Fruit fly (Drosophila melanogaster): ENCODE results near the gene CG14259.

Gene CG14259

DNA sequence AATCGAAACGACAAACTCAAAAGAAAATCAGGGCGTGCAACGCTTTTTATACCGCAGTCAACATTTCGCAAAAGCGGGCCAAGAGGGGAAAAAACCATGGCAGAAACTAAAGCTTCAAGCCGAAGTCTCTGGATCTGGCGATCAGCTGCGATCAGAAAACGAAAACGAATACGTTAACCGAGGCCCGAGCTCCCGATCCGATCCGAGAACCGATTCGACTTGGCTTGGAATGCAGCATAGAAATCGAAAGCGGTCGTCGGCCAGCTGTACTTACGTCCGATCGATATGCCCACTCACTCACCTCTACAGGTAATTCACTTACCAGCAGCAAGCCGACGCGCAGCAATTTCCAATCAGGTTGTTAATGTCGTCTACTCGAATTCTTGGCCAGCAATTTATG is 3.2 kb upstream of the CG14259 start, which contains the start of gene Cpr97Eb:
TSS of gene Cpr97Eb (minus strand) at position 25 of the 400 bp plus-strand sequence.
- TF ChIP-seq noc (tag; optimal IDR thresholded peaks at IDR 0.05): no peak

DNA sequence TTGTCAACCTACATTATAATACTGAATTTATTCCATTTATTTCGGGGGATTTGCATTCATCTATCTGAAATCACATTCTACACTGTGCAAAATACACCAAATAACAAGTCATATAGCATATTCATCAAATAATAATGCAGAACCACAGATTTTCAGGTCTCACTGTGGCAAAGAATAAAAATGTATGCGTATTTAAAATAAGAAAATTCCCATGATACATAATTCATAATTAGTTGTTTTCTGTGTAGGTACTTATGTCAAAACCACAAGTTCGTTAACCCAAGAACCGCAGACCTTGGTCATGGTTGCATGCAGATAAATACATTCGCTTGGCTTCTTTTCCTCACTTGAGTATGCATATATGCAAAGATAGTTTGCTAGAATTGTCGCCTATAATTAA is 2.1 kb upstream of the CG14259 start:
- no peak for TF ChIP-seq noc (tag; optimal IDR thresholded peaks at IDR 0.05)

DNA sequence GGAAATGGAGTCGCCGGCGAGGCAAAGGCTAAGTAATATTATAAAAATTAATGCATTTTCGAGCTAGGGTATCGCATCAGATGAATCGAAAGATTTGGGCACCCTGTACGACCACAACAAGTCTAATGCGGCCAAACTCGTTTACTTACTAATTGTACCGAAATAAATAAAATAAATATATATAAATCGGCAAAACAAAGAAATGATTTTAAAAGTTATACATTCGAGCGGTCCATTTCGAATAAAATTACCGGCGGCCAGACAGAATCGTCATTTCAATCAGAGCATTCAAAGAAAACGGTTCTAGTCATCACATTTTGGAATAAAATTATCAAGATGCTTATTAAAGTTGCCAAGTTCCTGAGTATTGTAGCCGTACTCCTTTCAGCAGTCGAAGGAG is 1.5 kb upstream of the CG14259 start, which contains the start of gene CG14258:
TSS of gene CG14258 (plus strand) at position 301 of the 400 bp plus-strand sequence.
- no peak for TF ChIP-seq noc (tag; optimal IDR thresholded peaks at IDR 0.05)

DNA sequence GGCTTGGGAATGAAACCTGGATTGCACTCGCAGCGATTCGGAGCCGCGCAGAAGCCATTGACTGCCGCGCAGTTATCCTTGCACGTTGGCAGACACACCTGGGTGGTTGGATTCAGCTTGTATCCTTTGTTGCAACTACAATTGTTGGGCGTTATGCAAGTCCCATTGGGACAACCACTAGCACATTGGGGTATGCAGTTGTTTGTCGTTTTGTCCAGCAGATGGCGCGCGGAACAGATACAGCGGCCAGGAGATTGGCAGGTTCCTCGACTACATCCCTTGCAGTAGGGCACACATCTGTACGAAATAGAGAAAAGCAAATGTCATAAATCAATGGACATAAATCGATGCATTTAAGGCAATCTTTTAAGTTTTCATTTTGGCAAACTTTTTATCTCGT is 4.3 kb downstream of the CG14259 start:
- no peak for TF ChIP-seq noc (tag; optimal IDR thresholded peaks at IDR 0.05)

DNA sequence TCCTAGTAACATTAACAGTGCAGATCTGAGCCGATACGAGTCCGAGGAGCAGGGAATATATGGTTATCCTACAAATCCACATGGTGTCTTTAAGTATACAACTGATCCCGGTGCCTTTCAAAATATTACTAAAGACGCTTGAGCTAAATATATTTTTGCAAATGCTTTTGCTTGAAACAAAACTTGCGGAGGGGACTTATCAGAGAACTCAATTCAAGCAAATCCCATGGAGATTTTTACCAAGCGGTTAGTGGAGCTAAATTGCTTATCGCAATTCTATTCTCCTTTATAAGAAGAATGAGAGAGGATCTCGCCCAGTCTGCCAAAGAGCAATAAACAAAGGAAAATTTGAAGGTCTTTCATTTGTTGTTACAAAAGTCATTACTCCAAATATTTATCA is 5.2 kb downstream of the CG14259 start, which contains the start of gene eater:
TSS of gene eater (minus strand) at position 101 of the 400 bp plus-strand sequence.
- no peak for TF ChIP-seq noc (tag; optimal IDR thresholded peaks at IDR 0.05)

DNA sequence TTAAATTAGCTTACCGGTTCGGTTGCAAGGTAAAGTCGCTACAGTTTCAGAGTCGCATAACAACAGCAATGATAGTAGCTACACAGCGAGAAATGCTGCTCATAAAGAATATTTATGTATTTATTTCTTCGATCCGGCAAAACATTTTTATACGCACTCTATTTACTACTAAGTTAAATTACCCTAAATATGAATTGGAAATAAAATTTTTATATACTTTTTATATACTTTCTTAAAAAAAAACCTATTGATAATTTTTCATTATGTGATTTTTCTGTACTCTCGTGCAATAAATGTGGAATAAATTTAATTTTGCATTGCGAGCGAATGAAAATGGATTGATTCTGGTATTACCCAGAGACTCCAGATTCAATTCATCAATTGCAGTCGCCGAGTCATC is 6.6 kb downstream of the CG14259 start, which contains the start of gene Jhbp11:
TSS of gene Jhbp11 (plus strand) at position 301 of the 400 bp plus-strand sequence.
- no peak for TF ChIP-seq noc (tag; optimal IDR thresholded peaks at IDR 0.05)

DNA sequence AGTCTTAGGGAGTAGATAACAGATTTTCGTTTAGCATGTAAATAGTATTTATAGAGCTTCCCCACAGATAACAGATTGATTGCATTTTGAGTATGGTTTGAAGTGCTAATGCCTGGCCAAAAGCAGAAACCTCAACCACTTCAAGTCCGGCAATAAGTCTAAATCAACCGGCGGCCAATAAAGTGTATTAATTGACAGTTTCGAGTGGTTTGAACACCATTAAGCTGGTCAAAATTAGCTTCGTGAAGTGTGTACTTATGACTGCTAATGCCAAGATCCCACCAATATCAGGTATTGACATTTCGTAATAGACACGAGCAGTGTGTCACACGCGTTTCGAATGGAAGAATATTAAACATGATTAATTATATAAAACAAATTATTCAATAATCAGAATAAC is 11.1 kb downstream of the CG14259 start:
- TF ChIP-seq noc (tag; optimal IDR thresholded peaks at IDR 0.05): no peak

DNA sequence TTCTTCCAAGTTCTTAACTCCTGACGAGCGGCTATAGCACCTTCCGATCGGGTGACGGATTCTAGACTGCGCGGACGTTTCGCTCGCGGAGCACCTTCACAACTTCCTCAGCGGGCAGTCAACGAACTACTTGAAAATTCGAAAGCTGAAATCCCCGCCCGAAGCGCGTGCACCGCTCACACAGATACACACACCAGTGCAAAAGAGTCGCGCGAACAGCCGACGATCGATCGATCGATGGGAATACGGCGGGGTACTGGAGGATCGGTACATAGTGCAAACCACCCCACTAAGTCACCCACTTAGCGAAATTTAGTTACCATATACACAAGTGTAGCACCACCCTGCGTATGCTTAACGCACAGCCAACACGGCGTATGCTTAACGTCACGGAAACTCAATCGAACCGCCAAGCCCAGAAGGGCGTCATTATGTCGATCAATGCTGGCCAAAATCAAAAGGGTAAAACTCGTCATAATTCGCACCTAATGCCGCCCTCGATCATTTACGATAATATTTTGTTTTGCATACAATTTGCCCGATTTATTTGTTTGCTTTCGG is 11.9 kb downstream of the CG14259 start, which contains the start of gene CAH9:
TSS of gene CAH9 (minus strand) at position 51 of the 561 bp plus-strand sequence.
- no peak for TF ChIP-seq noc (tag; optimal IDR thresholded peaks at IDR 0.05)

DNA sequence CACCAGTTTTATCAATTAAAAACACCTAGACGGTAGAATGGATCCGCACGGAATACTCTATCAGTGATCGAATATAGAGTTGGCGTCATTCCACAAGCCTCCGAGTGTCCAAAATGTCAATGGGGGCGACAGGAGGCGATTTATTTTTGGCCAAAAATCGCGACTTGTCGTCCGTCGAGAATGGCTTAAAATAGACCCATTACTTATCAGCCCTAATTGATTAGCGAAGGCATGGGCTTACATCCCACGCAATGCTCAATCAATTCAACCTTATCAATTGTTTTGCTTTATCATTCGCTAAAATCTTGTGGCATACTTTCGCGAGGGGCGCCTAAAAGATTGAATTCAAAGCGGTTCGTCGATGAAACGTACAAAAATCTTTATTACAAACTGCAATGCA is 13.8 kb downstream of the CG14259 start:
- TF ChIP-seq noc (tag; optimal IDR thresholded peaks at IDR 0.05): peak; percentile 67

DNA sequence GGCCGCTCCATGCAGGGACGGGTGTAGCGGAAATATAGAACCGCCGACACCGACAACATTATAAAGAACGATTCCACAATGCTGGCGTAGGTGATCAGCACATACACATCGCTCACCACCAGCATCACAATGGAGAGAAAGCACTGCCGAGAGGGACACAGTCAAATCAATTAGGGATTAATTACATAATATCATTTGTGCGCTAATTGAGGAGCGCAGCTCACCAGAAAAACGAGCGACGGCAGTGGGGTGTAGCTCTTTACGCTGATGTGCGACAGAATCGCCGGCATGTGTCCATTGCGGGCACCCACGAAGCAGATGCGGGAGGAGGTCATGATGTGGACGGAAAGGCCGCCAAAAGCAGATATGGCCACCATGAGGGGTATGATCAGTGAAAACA is 15.1 kb downstream of the CG14259 start:
- TF ChIP-seq noc (tag; optimal IDR thresholded peaks at IDR 0.05): no peak

DNA sequence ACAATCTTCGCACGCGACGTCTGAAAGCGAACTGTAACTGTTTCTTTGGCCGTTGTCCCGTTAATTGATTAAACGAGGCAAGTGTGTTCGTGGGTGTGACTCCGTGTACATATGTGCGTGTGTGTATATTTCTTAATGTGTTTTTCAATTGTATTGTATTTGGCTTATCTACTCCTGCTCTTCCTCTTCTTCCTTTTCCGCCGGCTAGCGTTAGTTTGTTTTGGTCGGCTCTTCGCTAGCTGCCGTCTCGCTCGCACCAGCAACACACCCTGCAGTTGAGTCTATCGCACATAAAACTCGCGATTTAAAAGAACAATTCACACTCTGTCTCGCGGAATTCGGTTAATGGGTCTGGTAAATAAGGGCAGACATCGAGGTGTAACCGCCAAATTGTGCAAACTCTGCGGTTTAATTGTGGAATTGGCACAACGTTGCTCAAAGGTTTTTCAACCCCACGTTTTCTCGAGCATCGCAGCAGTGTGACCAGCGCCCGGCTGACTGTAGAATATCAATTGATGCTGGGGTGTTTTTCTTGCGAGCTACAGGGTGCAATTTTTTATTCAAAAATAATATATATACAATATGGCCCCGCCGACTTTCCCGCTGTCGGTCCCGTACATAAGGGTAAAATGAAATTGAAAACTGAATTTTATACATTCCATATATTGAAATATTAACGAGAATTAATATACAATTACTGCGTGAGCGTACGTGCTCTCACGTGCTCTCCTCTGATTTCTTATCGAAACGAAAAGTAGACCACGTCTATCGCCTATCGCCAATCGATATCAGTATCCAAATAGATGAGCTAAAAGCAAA is 17.7 kb downstream of the CG14259 start, which contains the start of the genes gb and CG5815:
TSS of gene gb (minus strand) at position 487 of the 819 bp plus-strand sequence.
TSS of gene CG5815 (plus strand) at position 783 of the 819 bp plus-strand sequence.
- no peak for TF ChIP-seq noc (tag; optimal IDR thresholded peaks at IDR 0.05)

DNA sequence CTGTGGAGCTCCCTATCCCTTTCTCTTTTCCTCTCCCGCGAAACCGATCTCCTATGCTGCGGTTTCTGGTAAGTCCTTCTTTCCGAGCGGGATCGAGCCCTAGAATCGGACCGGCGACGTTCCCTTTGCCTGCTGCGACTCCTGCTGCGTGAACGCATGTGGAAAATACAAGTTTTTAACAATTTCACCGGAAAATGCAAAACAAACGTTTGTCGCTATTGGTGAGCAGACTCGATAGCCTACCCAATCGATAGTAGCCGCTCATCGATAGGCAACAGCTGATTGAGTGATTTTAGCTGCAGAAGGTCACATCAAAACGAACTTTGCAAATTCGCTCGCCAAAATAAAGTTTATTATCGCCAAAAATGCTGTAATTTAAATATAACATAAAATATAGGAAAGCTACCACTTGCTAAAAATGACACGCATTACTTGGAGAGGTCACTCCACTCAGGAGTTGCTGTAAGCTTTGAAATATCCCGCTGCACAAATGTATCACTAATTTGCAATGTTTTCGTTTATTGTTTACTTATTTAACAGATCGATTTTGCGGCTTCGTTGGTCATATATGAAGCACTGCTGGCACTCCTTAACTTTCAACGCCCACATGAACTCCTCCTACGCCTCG is 22.2 kb downstream of the CG14259 start, which contains the start of the genes CG6066 and CG5880:
TSS of gene CG6066 (minus strand) at position 243 of the 628 bp plus-strand sequence.
TSS of gene CG5880 (plus strand) at position 281 of the 628 bp plus-strand sequence.
- no peak for TF ChIP-seq noc (tag; optimal IDR thresholded peaks at IDR 0.05)

DNA sequence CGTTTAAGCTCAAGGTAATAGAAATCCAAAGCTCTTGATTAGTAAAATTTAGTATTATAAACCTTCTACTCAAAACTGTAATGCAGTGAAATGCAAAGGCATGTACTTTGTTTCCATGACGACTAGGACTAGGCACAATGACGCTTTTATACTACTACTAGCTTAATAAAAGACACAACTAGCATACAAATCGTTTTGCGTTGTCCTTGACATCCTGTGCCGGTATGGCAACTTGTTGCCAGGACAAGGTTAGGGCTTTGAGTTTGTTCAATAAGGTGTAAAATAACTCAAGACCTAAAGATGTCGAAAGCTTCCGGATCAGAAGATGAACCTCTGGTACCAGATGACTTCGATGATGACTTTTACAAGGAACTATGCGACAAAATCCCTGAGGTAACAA is 24.0 kb downstream of the CG14259 start, which contains the start of gene CG5882:
TSS of gene CG5882 (plus strand) at position 301 of the 400 bp plus-strand sequence.
- no peak for TF ChIP-seq noc (tag; optimal IDR thresholded peaks at IDR 0.05)

DNA sequence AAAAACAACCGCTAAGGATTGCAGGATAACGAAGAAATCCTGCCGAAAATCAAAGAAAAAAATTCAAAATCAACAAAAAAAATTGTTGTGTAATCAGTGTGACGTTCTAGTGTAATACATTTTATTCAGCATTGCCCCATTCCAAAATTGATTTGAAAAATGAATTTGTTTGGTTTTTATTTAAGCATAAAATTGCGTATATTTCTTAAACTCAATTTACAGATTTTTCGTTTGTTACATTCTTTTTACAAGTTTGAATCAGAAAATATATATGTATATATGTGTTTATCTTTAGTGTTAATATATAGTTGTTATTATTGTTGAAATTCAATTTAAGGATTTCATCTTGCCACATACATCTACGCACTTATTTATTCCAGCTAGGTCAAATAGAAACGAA is 30.3 kb downstream of the CG14259 start, which contains the start of gene CG6059:
TSS of gene CG6059 (minus strand) at position 101 of the 400 bp plus-strand sequence.
- no peak for TF ChIP-seq noc (tag; optimal IDR thresholded peaks at IDR 0.05)

DNA sequence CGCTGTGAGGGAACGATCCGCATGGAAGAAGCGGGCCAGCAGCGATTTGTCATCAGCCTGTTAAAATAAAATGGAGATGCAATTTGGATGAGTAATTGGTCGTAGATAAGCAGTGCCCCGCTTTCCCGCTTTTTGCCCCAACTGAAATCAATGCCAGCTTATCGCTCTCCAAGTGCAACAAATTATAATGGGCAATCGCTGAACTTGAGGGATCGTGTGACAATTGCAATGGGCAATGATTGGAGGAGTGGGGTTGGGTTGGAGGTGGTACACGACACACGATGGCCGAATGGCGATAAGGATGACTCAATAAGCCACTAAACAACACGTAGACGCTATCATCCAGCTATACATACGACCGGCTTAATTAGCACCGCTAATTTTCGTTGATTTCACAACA is 34.4 kb downstream of the CG14259 start:
- no peak for TF ChIP-seq noc (tag; optimal IDR thresholded peaks at IDR 0.05)
